Worm (Caenorhabditis elegans) whole organism, young adult: ENCODE results near the gene F43C11.3.

Source experiments
- B0019.2 ChIP-seq: fragments of 200-800 bp; sonication (Bioruptor generic); conservative IDR thresholded peaks from 2 replicates; pipeline ENCODE4 v1.3.6; 2022; ENCODE audit warnings: missing genetic modification reagents, missing genetic modification characterization, missing compliant biosample characterization
- C17E4.6 ChIP-seq: fragments of 200-800 bp; sonication (Bioruptor generic); IDR thresholded peaks from 2 replicates; pipeline ENCODE4 v1.3.6; 2022; ENCODE audit warnings: missing genetic modification reagents, missing genetic modification characterization, missing compliant biosample characterization
- F49E8.2 ChIP-seq: sonication (generic microtip); optimal IDR thresholded peaks from 3 replicates; lab custom pipeline; 2017; ENCODE audit warnings: missing genetic modification characterization, mild to moderate bottlenecking, missing compliant biosample characterization, antibody characterized with exemption, moderate library complexity; ENCODE audit not compliant: insufficient read depth
- F55B11.4 ChIP-seq: sonication (generic microtip); optimal IDR thresholded peaks from 2 replicates; lab custom pipeline; 2016; ENCODE audit warnings: missing compliant biosample characterization, missing genetic modification characterization, borderline replicate concordance; ENCODE audit not compliant: insufficient read depth
- F57A8.1 ChIP-seq: fragments of 200-800 bp; sonication (Bioruptor generic); optimal IDR thresholded peaks from 2 replicates; lab custom pipeline; 2018; ENCODE audit warnings: mild to moderate bottlenecking, missing genetic modification characterization, moderate library complexity, missing compliant biosample characterization
- F57C9.4 ChIP-seq: sonication (generic microtip); optimal IDR thresholded peaks from 2 replicates; lab custom pipeline; 2017; ENCODE audit warnings: mild to moderate bottlenecking, missing genetic modification characterization, missing compliant biosample characterization
- K11D2.4 ChIP-seq: fragments of 200-800 bp; sonication (Bioruptor generic); IDR thresholded peaks from 2 replicates; pipeline ENCODE4 v1.3.6; 2022; ENCODE audit warnings: missing genetic modification reagents, missing genetic modification characterization, missing compliant biosample characterization
- T07F8.4 ChIP-seq: sonication (generic microtip); optimal IDR thresholded peaks from 2 replicates; lab custom pipeline; 2016; ENCODE audit warnings: mild to moderate bottlenecking, missing genetic modification characterization, moderate library complexity, missing compliant biosample characterization
- T26A5.8 ChIP-seq: sonication (generic microtip); optimal IDR thresholded peaks from 2 replicates; lab custom pipeline; 2016; ENCODE audit warnings: missing genetic modification characterization, missing compliant biosample characterization
- Y56A3A.18 ChIP-seq: fragments of 200-800 bp; sonication (Bioruptor generic); IDR thresholded peaks from 2 replicates; pipeline ENCODE4 v1.3.6; 2022; ENCODE audit warnings: missing genetic modification reagents, missing genetic modification characterization, missing compliant biosample characterization
- Y67H2A.10 ChIP-seq: fragments of 200-800 bp; sonication (Bioruptor generic); conservative IDR thresholded peaks from 2 replicates; pipeline ENCODE4 v1.3.6; 2022; ENCODE audit warnings: missing genetic modification reagents, missing genetic modification characterization, missing compliant biosample characterization
- Y95B8A.8 ChIP-seq: fragments of 200-800 bp; sonication (Bioruptor generic); IDR thresholded peaks from 2 replicates; pipeline ENCODE4 v1.3.6; 2022; ENCODE audit warnings: missing genetic modification reagents, missing genetic modification characterization, missing compliant biosample characterization
- ama-1 ChIP-seq, 3 experiments: fragments of 150-350 bp in 1 of 3; sonication (generic microtip) in 2 of 3; optimal IDR thresholded peaks; 2 replicates each; lab custom pipeline; 2014 to 2018; ENCODE audit warnings: missing biosample characterization in 2 of 3, missing genetic modification characterization in 2 of 3, missing genetic modification reagents in 2 of 3
- aptf-3 ChIP-seq: fragments of 200-800 bp; sonication (Bioruptor generic); IDR thresholded peaks from 2 replicates; pipeline ENCODE4 v1.3.6; 2022; ENCODE audit warnings: missing genetic modification characterization, missing compliant biosample characterization
- atf-7 ChIP-seq: sonication (generic microtip); optimal IDR thresholded peaks from 2 replicates; lab custom pipeline; 2017; ENCODE audit warnings: mild to moderate bottlenecking, missing genetic modification characterization, missing compliant biosample characterization
- attf-6 ChIP-seq: fragments of 200-800 bp; sonication (Bioruptor generic); IDR thresholded peaks from 2 replicates; pipeline ENCODE4 v1.3.6; 2022; ENCODE audit warnings: missing genetic modification reagents, missing genetic modification characterization, missing compliant biosample characterization
- bed-2 ChIP-seq: fragments of 200-800 bp; sonication (Bioruptor generic); IDR thresholded peaks from 2 replicates; pipeline ENCODE4 v1.3.6; 2022; ENCODE audit warnings: missing genetic modification reagents, missing genetic modification characterization, missing compliant biosample characterization
- ceh-40 ChIP-seq: fragments of 200-800 bp; sonication (Bioruptor generic); IDR thresholded peaks from 2 replicates; pipeline ENCODE4 v1.3.6; 2022; ENCODE audit warnings: missing genetic modification characterization, missing compliant biosample characterization
- ceh-58 ChIP-seq: fragments of 200-800 bp; sonication (Bioruptor generic); IDR thresholded peaks from 2 replicates; pipeline ENCODE4 v1.3.6; 2022; ENCODE audit warnings: missing genetic modification characterization, missing compliant biosample characterization
- die-1 ChIP-seq: sonication (generic microtip); optimal IDR thresholded peaks from 2 replicates; lab custom pipeline; 2016; ENCODE audit warnings: missing genotype, mild to moderate bottlenecking, missing genetic modification characterization, missing compliant biosample characterization
- egl-44 ChIP-seq: fragments of 200-800 bp; sonication (Bioruptor generic); IDR thresholded peaks from 2 replicates; pipeline ENCODE4 v1.3.6; 2022; ENCODE audit warnings: missing genetic modification reagents, missing genetic modification characterization, missing compliant biosample characterization
- fkh-3 ChIP-seq: sonication (generic microtip); optimal IDR thresholded peaks from 2 replicates; lab custom pipeline; 2016; ENCODE audit warnings: mild to moderate bottlenecking, missing genetic modification characterization, missing compliant biosample characterization
- hmg-1.2 ChIP-seq: fragments of 200-800 bp; sonication (Bioruptor generic); IDR thresholded peaks from 2 replicates; pipeline ENCODE4 v1.3.6; 2022; ENCODE audit warnings: missing genetic modification reagents, missing genetic modification characterization, missing compliant biosample characterization
- hmg-20 ChIP-seq: fragments of 200-800 bp; sonication (Bioruptor generic); IDR thresholded peaks from 2 replicates; pipeline ENCODE4 v1.3.6; 2022; ENCODE audit warnings: missing genetic modification reagents, missing genetic modification characterization, missing compliant biosample characterization
- hrde-1 ChIP-seq: sonication (generic microtip); optimal IDR thresholded peaks from 2 replicates; lab custom pipeline; 2016; ENCODE audit warnings: missing genetic modification characterization, mild to moderate bottlenecking, missing compliant biosample characterization, moderate library complexity, missing genotype, missing genetic modification reagents, borderline replicate concordance
- hsf-1 ChIP-seq: fragments of 200-800 bp; sonication (Bioruptor generic); IDR thresholded peaks from 2 replicates; pipeline ENCODE4 v1.3.6; 2022; ENCODE audit warnings: missing genetic modification reagents, missing genetic modification characterization, missing compliant biosample characterization
- let-607 ChIP-seq, 2 experiments: fragments of 200-800 bp in 1 of 2; sonication (Bioruptor generic) in 1 of 2; sonication (generic microtip) in 1 of 2; optimal IDR thresholded peaks; 2 replicates each; lab custom pipeline; 2016 to 2018; ENCODE audit warnings: mild to moderate bottlenecking in 2 of 2, missing compliant biosample characterization in 2 of 2, missing genetic modification characterization in 2 of 2, moderate library complexity in 2 of 2, missing genotype in 1 of 2
- lin-26 ChIP-seq: fragments of 200-800 bp; sonication (Bioruptor generic); IDR thresholded peaks from 2 replicates; pipeline ENCODE4 v1.3.6; 2022; ENCODE audit warnings: missing genetic modification reagents, missing genetic modification characterization, missing compliant biosample characterization
- lin-40 ChIP-seq: sonication (generic microtip); optimal IDR thresholded peaks from 2 replicates; lab custom pipeline; 2016; ENCODE audit warnings: missing genetic modification characterization, mild to moderate bottlenecking, missing compliant biosample characterization, missing genotype, missing genetic modification reagents
- madf-3 ChIP-seq: fragments of 200-800 bp; sonication (Bioruptor generic); IDR thresholded peaks from 2 replicates; pipeline ENCODE4 v1.3.6; 2022; ENCODE audit warnings: missing genetic modification reagents, missing genetic modification characterization, missing compliant biosample characterization
- madf-6 ChIP-seq: fragments of 200-800 bp; sonication (Bioruptor generic); IDR thresholded peaks from 2 replicates; pipeline ENCODE4 v1.3.6; 2022; ENCODE audit warnings: missing genetic modification reagents, missing genetic modification characterization, missing compliant biosample characterization
- madf-8 ChIP-seq: fragments of 200-800 bp; sonication (Bioruptor generic); conservative IDR thresholded peaks from 2 replicates; pipeline ENCODE4 v1.3.6; 2022; ENCODE audit warnings: missing genetic modification reagents, missing genetic modification characterization, missing compliant biosample characterization
- mcd-1 ChIP-seq: fragments of 200-800 bp; sonication (Bioruptor generic); IDR thresholded peaks from 2 replicates; pipeline ENCODE4 v1.3.6; 2022; ENCODE audit warnings: missing genetic modification reagents, missing genetic modification characterization, missing compliant biosample characterization
- mel-28 ChIP-seq: sonication (generic microtip); optimal IDR thresholded peaks from 2 replicates; lab custom pipeline; 2016; ENCODE audit warnings: borderline replicate concordance, mild to moderate bottlenecking, missing genetic modification characterization, missing compliant biosample characterization
- mxl-1 ChIP-seq: sonication (generic microtip); optimal IDR thresholded peaks from 2 replicates; lab custom pipeline; 2016; ENCODE audit warnings: missing genetic modification characterization, missing compliant biosample characterization
- nfyb-1 ChIP-seq: fragments of 200-800 bp; sonication (Bioruptor generic); IDR thresholded peaks from 2 replicates; pipeline ENCODE4 v1.3.6; 2022; ENCODE audit warnings: missing genetic modification reagents, missing genetic modification characterization, missing compliant biosample characterization
- nhr-120 ChIP-seq: fragments of 200-800 bp; sonication (Bioruptor generic); IDR thresholded peaks from 2 replicates; pipeline ENCODE4 v1.3.6; 2022; ENCODE audit warnings: missing genetic modification characterization, missing compliant biosample characterization
- pbrm-1 ChIP-seq: fragments of 200-800 bp; sonication (Bioruptor generic); IDR thresholded peaks from 2 replicates; pipeline ENCODE4 v1.3.6; 2022; ENCODE audit warnings: missing genetic modification reagents, missing genetic modification characterization, missing compliant biosample characterization
- rcor-1 ChIP-seq: fragments of 200-800 bp; sonication (Bioruptor generic); IDR thresholded peaks from 2 replicates; pipeline ENCODE4 v1.3.6; 2022; ENCODE audit warnings: missing genetic modification reagents, missing genetic modification characterization, missing compliant biosample characterization
- snpc-3.4 ChIP-seq: sonication (generic microtip); optimal IDR thresholded peaks from 2 replicates; lab custom pipeline; 2017; ENCODE audit warnings: missing genetic modification characterization, mild to moderate bottlenecking, missing compliant biosample characterization, antibody characterized with exemption, moderate library complexity, missing genotype, missing genetic modification reagents
- snpc-4 ChIP-seq, 5 experiments: fragments of 150-350 bp in 1 of 5; sonication (generic microtip) in 4 of 5; optimal IDR thresholded peaks; 2 replicates each; lab custom pipeline; 2014 to 2018; ENCODE audit warnings: missing genetic modification characterization in 5 of 5, missing biosample characterization in 3 of 5, antibody characterized with exemption in 2 of 5, mild to moderate bottlenecking in 2 of 5, missing compliant biosample characterization in 2 of 5, missing genotype in 2 of 5, moderate library complexity in 2 of 5, missing genetic modification reagents in 1 of 5
- sptf-2 ChIP-seq: fragments of 200-800 bp; sonication (Bioruptor generic); optimal IDR thresholded peaks from 2 replicates; lab custom pipeline; 2018; ENCODE audit warnings: mild to moderate bottlenecking, missing genetic modification characterization, missing compliant biosample characterization
- tbp1 ChIP-seq: fragments of 200-800 bp; sonication (Bioruptor generic); optimal IDR thresholded peaks from 2 replicates; lab custom pipeline; 2018; ENCODE audit warnings: mild to moderate bottlenecking, missing genetic modification characterization, missing compliant biosample characterization
- tbx-9 ChIP-seq: sonication (generic microtip); optimal IDR thresholded peaks from 2 replicates; lab custom pipeline; 2016; ENCODE audit warnings: borderline replicate concordance, missing genetic modification characterization, inconsistent platforms, missing compliant biosample characterization
- unc-130 ChIP-seq: sonication (generic microtip); optimal IDR thresholded peaks from 2 replicates; lab custom pipeline; 2016; ENCODE audit warnings: missing genetic modification reagents, missing genetic modification characterization, missing compliant biosample characterization
- xnd-1 ChIP-seq: sonication (generic microtip); optimal IDR thresholded peaks from 2 replicates; lab custom pipeline; 2016; ENCODE audit warnings: missing genotype, missing genetic modification reagents, missing genetic modification characterization, missing compliant biosample characterization
- ztf-28 ChIP-seq: fragments of 200-800 bp; sonication (Bioruptor generic); IDR thresholded peaks from 2 replicates; pipeline ENCODE4 v1.3.6; 2022; ENCODE audit warnings: missing genetic modification reagents, missing genetic modification characterization, missing compliant biosample characterization

Gene F43C11.3

DNA sequence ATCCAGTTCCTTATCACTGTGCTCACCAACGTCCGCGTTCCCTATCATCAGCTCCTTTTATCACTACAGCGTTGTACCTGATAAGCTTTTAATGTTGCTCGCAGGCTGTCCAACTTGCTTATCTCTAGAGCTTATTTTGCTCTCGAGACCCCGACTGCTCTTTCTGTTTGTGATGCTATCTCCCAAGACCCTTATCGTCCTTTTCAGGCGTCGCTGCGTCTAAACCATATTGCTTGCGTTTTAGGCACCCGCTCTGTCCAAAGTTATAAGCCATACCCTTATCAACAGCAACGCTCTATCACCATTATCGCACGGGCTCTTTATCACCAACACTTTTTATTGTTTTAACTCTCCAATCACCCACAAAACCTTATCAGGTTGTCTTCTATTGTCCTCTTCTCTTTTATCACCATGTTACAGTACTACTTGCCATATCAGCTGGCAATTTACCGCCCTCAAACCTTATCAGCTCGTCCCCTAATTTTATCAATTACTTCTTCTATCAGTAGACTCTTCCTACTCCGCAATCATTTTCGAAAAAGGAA, 25.4 kb downstream of the F43C11.3 start (continued):
- TF ChIP-seq xnd-1 (tag; lab: Kevin White, UChicago), result no peak
- TF ChIP-seq hsf-1, result no peak
- no peak; the same call in none of the 2 replicates for TF ChIP-seq mcd-1 (GFP tag; lab: Robert Waterston, UW)
- TF ChIP-seq C17E4.6 (GFP tag; lab: Robert Waterston, UW), result no peak
- no peak for TF ChIP-seq mel-28 (tag; lab: Kevin White, UChicago)
- TF ChIP-seq snpc-4 (GFP tag; optimal IDR thresholded peaks at IDR 0.05; lab: Kevin White, UChicago), result no peak
- peak in 1 of 4 experiments; percentile 44 for TF ChIP-seq snpc-4 (tag; optimal IDR thresholded peaks at IDR 0.05; lab: Kevin White, UChicago)
- peak; percentile 65 for TF ChIP-seq tbp1 (GFP tag; lab: Kevin White, UChicago)
- TF ChIP-seq hmg-1.2 (GFP tag; lab: Robert Waterston, UW), result no peak
- no peak for TF ChIP-seq ztf-28 (GFP tag; lab: Robert Waterston, UW)
- no peak for TF ChIP-seq F55B11.4 (tag; lab: Kevin White, UChicago)
- no peak for TF ChIP-seq T26A5.8 (tag; lab: Kevin White, UChicago)
- no peak for TF ChIP-seq F57C9.4 (tag; lab: Kevin White, UChicago)
- no peak for TF ChIP-seq tbx-9 (tag; lab: Kevin White, UChicago)
- no peak for TF ChIP-seq mxl-1 (tag; lab: Kevin White, UChicago)
- no peak for TF ChIP-seq snpc-3.4 (tag; lab: Kevin White, UChicago)
- TF ChIP-seq sptf-2 (GFP tag; lab: Kevin White, UChicago), result peak; percentile 64
- TF ChIP-seq hrde-1 (tag; lab: Kevin White, UChicago), result no peak
- TF ChIP-seq madf-6 (GFP tag; lab: Robert Waterston, UW), result no peak
- TF ChIP-seq egl-44 (GFP tag; lab: Robert Waterston, UW), result peak; percentile 97
- peak; percentile 28; the same call in 1 of the 2 replicates for TF ChIP-seq pbrm-1 (GFP tag; lab: Robert Waterston, UW)
- TF ChIP-seq madf-3 (GFP tag; lab: Robert Waterston, UW), result no peak
- no peak for TF ChIP-seq lin-26 (GFP tag; lab: Robert Waterston, UW)
- TF ChIP-seq attf-6 (GFP tag; lab: Robert Waterston, UW), result no peak
- TF ChIP-seq ama-1 (optimal IDR thresholded peaks at IDR 0.05; lab: Kevin White, UChicago), result no peak
- TF ChIP-seq ama-1 (GFP tag; optimal IDR thresholded peaks at IDR 0.05; lab: Kevin White, UChicago), result no peak
- peak; percentile 91 for TF ChIP-seq nfyb-1
- peak; percentile 99 for TF ChIP-seq atf-7
- peak; percentile 79 to 88 for TF ChIP-seq let-607 (tag; optimal IDR thresholded peaks at IDR 0.05; lab: Kevin White, UChicago)
- TF ChIP-seq Y95B8A.8 (GFP tag; lab: Robert Waterston, UW), result no peak
- TF ChIP-seq fkh-3, result no peak
- 0 out of 2 replicates have a peak, but pooled peaks have one; percentile 20 for TF ChIP-seq K11D2.4 (GFP tag; lab: Robert Waterston, UW)
- no peak for TF ChIP-seq F49E8.2 (tag; lab: Kevin White, UChicago)
- no peak for TF ChIP-seq Y67H2A.10
- no peak for TF ChIP-seq ceh-58 (GFP tag; lab: Robert Waterston, UW)
- TF ChIP-seq aptf-3 (GFP tag; lab: Robert Waterston, UW), result no peak
- no peak for TF ChIP-seq B0019.2 (GFP tag; lab: Robert Waterston, UW)
- no peak for TF ChIP-seq unc-130 (GFP tag; lab: Kevin White, UChicago)
- TF ChIP-seq Y56A3A.18 (GFP tag; lab: Robert Waterston, UW), result peak; percentile 51; the same call in 1 of the 2 replicates
- TF ChIP-seq F57A8.1, result no peak
- no peak for TF ChIP-seq madf-8 (GFP tag; lab: Robert Waterston, UW)
- no peak for TF ChIP-seq die-1 (tag; lab: Kevin White, UChicago)
- no peak for TF ChIP-seq hmg-20 (GFP tag; lab: Robert Waterston, UW)
- TF ChIP-seq bed-2, result no peak
- TF ChIP-seq T07F8.4, result no peak
- no peak for TF ChIP-seq lin-40 (tag; lab: Kevin White, UChicago)
- TF ChIP-seq nhr-120 (GFP tag; lab: Robert Waterston, UW), result no peak
- TF ChIP-seq ceh-40 (GFP tag; lab: Robert Waterston, UW), result 0 out of 2 replicates have a peak, but pooled peaks have one; percentile 2
- TF ChIP-seq rcor-1 (GFP tag; lab: Robert Waterston, UW), result no peak
